Fruit fly (Drosophila melanogaster): ENCODE measurements around the gene ArgRS.

Gene ArgRS

dm6 chrX:15852815-15853542 is 9.0 kb upstream of the ArgRS start, which contains the start of the genes UBL3 and CG15914 (continued):
- TF ChIP-seq MTF-1 (GFP tag; optimal IDR thresholded peaks at IDR 0.05; ENCODE audit: borderline replicate concordance), result peak; percentile 67
- peak; percentile 81 for TF ChIP-seq CG2116 (GFP tag; optimal IDR thresholded peaks at IDR 0.05)
- 0 out of 3 replicates have a peak, but pooled peaks have one; percentile 7 for TF ChIP-seq CG16813 (GFP tag; IDR thresholded peaks at IDR 0.05; ENCODE audit: partially characterized antibody)
- TF ChIP-seq pan (optimal IDR thresholded peaks at IDR 0.05), result no peak
- no peak for TF ChIP-seq pan (GFP tag; optimal IDR thresholded peaks at IDR 0.05 in 1 of 2, IDR thresholded peaks at IDR 0.05 in 1 of 2)
- peak; percentile 80 for TF ChIP-seq MESR4 (GFP tag; optimal IDR thresholded peaks at IDR 0.05)
- peak; percentile 80 for TF ChIP-seq CG1603 (tag; optimal IDR thresholded peaks at IDR 0.05)
- peak; percentile 10 for TF ChIP-seq CG30403 (GFP tag; optimal IDR thresholded peaks at IDR 0.05)
- peak; percentile 57 for TF ChIP-seq phol (tag; optimal IDR thresholded peaks at IDR 0.05)
- TF ChIP-seq Ets97D (GFP tag; optimal IDR thresholded peaks at IDR 0.05), result peak; percentile 13
- no peak for TF ChIP-seq CG10274 (GFP tag; optimal IDR thresholded peaks at IDR 0.05)
- TF ChIP-seq lbe (GFP tag; optimal IDR thresholded peaks at IDR 0.05), result peak; percentile 37
- peak; percentile 67 for TF ChIP-seq Sin3A (optimal IDR thresholded peaks at IDR 0.05)
- TF ChIP-seq CG13296 (GFP tag; optimal IDR thresholded peaks at IDR 0.05), result no peak
- peak; percentile 39 for TF ChIP-seq CG17568 (GFP tag; optimal IDR thresholded peaks at IDR 0.05)
- peak; percentile 53 for TF ChIP-seq row (GFP tag; IDR thresholded peaks at IDR 0.05)
- no peak for TF ChIP-seq tll (GFP tag; optimal IDR thresholded peaks at IDR 0.05)
- peak; percentile 53; the same call in 1 of the 2 replicates for TF ChIP-seq Scr (GFP tag; IDR thresholded peaks at IDR 0.05; ENCODE audit: partially characterized antibody)
- TF ChIP-seq Lhr (GFP tag; optimal IDR thresholded peaks at IDR 0.05), result peak; percentile 47
- peak; percentile 75 for TF ChIP-seq CG17186 (GFP tag; optimal IDR thresholded peaks at IDR 0.05)
- TF ChIP-seq CG33557 (GFP tag; optimal IDR thresholded peaks at IDR 0.05), result no peak
- TF ChIP-seq CG2202 (tag; optimal IDR thresholded peaks at IDR 0.05), result no peak
- TF ChIP-seq nerfin-1 (tag; optimal IDR thresholded peaks at IDR 0.05), result peak; percentile 82
- peak; percentile 59 for TF ChIP-seq Dp (GFP tag; optimal IDR thresholded peaks at IDR 0.05)
- peak; percentile 12 for TF ChIP-seq Vsx1 (GFP tag; optimal IDR thresholded peaks at IDR 0.05)
- TF ChIP-seq CG12299 (tag; optimal IDR thresholded peaks at IDR 0.05), result peak; percentile 55
- TF ChIP-seq CG30020 (tag; optimal IDR thresholded peaks at IDR 0.05), result peak; percentile 82
- TF ChIP-seq CG12659 (GFP tag; optimal IDR thresholded peaks at IDR 0.05), result peak; percentile 68
- TF ChIP-seq CG17829 (tag; optimal IDR thresholded peaks at IDR 0.05), result peak; percentile 36
- TF ChIP-seq CG12391 (tag; optimal IDR thresholded peaks at IDR 0.05), result peak; percentile 57
- no peak for TF ChIP-seq CG12155 (GFP tag; optimal IDR thresholded peaks at IDR 0.05)
- TF ChIP-seq stwl (tag; optimal IDR thresholded peaks at IDR 0.05), result peak; percentile 45
- TF ChIP-seq CG1024 (GFP tag; IDR thresholded peaks at IDR 0.05), result no peak
- TF ChIP-seq cg (GFP tag; optimal IDR thresholded peaks at IDR 0.05), result peak; percentile 85
- TF ChIP-seq CG3838 (GFP tag; optimal IDR thresholded peaks at IDR 0.05), result no peak
- TF ChIP-seq chinmo (GFP tag; IDR thresholded peaks at IDR 0.05; ENCODE audit: partially characterized antibody), result 0 out of 4 replicates have a peak, but pooled peaks have one; percentile 59
- TF ChIP-seq BEAF-32 (GFP tag; optimal IDR thresholded peaks at IDR 0.05), result peak; percentile 57
- TF ChIP-seq CG10543 (GFP tag; optimal IDR thresholded peaks at IDR 0.05), result peak; percentile 21
- TF ChIP-seq sqz (GFP tag; optimal IDR thresholded peaks at IDR 0.05), result peak; percentile 91
- peak; percentile 81 for TF ChIP-seq gfzf (GFP tag; optimal IDR thresholded peaks at IDR 0.05)
- no peak for TF ChIP-seq C15 (GFP tag; IDR thresholded peaks at IDR 0.05)
- peak; percentile 39; the same call in 2 of the 3 replicates for TF ChIP-seq CG17361 (GFP tag; IDR thresholded peaks at IDR 0.05)
- peak; percentile 13 for TF ChIP-seq CG34376 (GFP tag; optimal IDR thresholded peaks at IDR 0.05)
- no peak for TF ChIP-seq trh (GFP tag; optimal IDR thresholded peaks at IDR 0.05)
- TF ChIP-seq HmgZ (tag; optimal IDR thresholded peaks at IDR 0.05), result peak; percentile 58
- TF ChIP-seq zen (tag; optimal IDR thresholded peaks at IDR 0.05), result peak; percentile 9
- peak; percentile 51 for TF ChIP-seq sd (tag; optimal IDR thresholded peaks at IDR 0.05)
- peak; percentile 92 for TF ChIP-seq CG32767 (GFP tag; IDR thresholded peaks at IDR 0.05)
